Worm (Caenorhabditis elegans) whole organism, L4 larva: ENCODE measurements around the gene xpo-1.

Experiments
- F49E8.2 ChIP-seq: sonication (generic microtip); optimal IDR thresholded peaks from 2 replicates; lab custom pipeline; 2016; ENCODE audit warnings: missing compliant biosample characterization, mild to moderate bottlenecking, missing genetic modification characterization, borderline replicate concordance
- T26A8.4 ChIP-seq: fragments of 200-800 bp; sonication (Bioruptor generic); IDR thresholded peaks from 2 replicates; pipeline ENCODE4 v1.3.6; 2022; ENCODE audit warnings: missing genetic modification characterization, missing compliant biosample characterization
- Y105C5A.15 ChIP-seq: fragments of 200-800 bp; sonication (Bioruptor generic); IDR thresholded peaks from 2 replicates; pipeline ENCODE4 v1.3.6; 2022; ENCODE audit warnings: missing genetic modification characterization, missing compliant biosample characterization
- Y5F2A.4 ChIP-seq: fragments of 200-800 bp; sonication (Bioruptor generic); optimal IDR thresholded peaks from 2 replicates; lab custom pipeline; 2018; ENCODE audit warnings: mild to moderate bottlenecking, missing genetic modification characterization, missing compliant biosample characterization
- Y75B8A.6 ChIP-seq: fragments of 200-800 bp; sonication (Bioruptor generic); IDR thresholded peaks from 2 replicates; pipeline ENCODE4 v1.3.6; 2022; ENCODE audit warnings: missing genetic modification reagents, missing genetic modification characterization, missing compliant biosample characterization
- aha-1 ChIP-seq: fragments of 150-350 bp; peaks from one replicate; lab custom pipeline; 2014; ENCODE audit warnings: missing biosample characterization, missing genetic modification characterization
- attf-4 ChIP-seq: sonication (generic microtip); optimal IDR thresholded peaks from 3 replicates; lab custom pipeline; 2017; ENCODE audit warnings: missing biosample characterization, missing genetic modification characterization
- ceh-28 ChIP-seq: fragments of 150-350 bp; optimal IDR thresholded peaks from 2 replicates; lab custom pipeline; 2014; ENCODE audit warnings: missing biosample characterization, missing genetic modification reagents, missing genetic modification characterization
- ceh-82 ChIP-seq: sonication (generic microtip); optimal IDR thresholded peaks from 2 replicates; lab custom pipeline; 2017; ENCODE audit warnings: missing biosample characterization, missing genetic modification characterization
- ces-1 ChIP-seq: fragments of 150-350 bp; sonication (generic microtip); optimal IDR thresholded peaks from 4 replicates; lab custom pipeline; 2014; ENCODE audit warnings: missing biosample characterization, missing genetic modification reagents, missing genetic modification characterization
- ctbp-1 ChIP-seq: fragments of 200-800 bp; sonication (Bioruptor generic); IDR thresholded peaks from 2 replicates; pipeline ENCODE4 v1.3.6; 2022; ENCODE audit warnings: missing genetic modification reagents, missing genetic modification characterization, missing compliant biosample characterization
- dmd-6 ChIP-seq: fragments of 200-800 bp; sonication (Bioruptor generic); IDR thresholded peaks from 2 replicates; pipeline ENCODE4 v1.3.6; 2022; ENCODE audit warnings: missing genetic modification reagents, missing genetic modification characterization, missing compliant biosample characterization
- dpl-1 ChIP-seq: fragments of 150-350 bp; optimal IDR thresholded peaks from 2 replicates; lab custom pipeline; 2014; ENCODE audit warnings: missing biosample characterization, missing genetic modification reagents, missing genetic modification characterization
- dve-1 ChIP-seq: sonication (generic microtip); optimal IDR thresholded peaks from 2 replicates; lab custom pipeline; 2017; ENCODE audit warnings: antibody characterized with exemption, mild to moderate bottlenecking, missing genetic modification characterization, missing compliant biosample characterization; ENCODE audit not compliant: insufficient read depth
- egl-27 ChIP-seq: sonication (generic microtip); optimal IDR thresholded peaks from 3 replicates; lab custom pipeline; 2017; ENCODE audit warnings: missing biosample characterization, missing genetic modification reagents, missing genetic modification characterization
- fkh-10 ChIP-seq: fragments of 150-350 bp; optimal IDR thresholded peaks from 2 replicates; lab custom pipeline; 2014; ENCODE audit warnings: missing biosample characterization, missing genetic modification reagents, missing genetic modification characterization
- fos-1 ChIP-seq: fragments of 150-350 bp; optimal IDR thresholded peaks from 2 replicates; lab custom pipeline; 2014; ENCODE audit warnings: missing biosample characterization, missing genetic modification characterization
- gei-8 ChIP-seq: fragments of 200-800 bp; sonication (Bioruptor generic); optimal IDR thresholded peaks from 2 replicates; lab custom pipeline; 2018; ENCODE audit warnings: mild to moderate bottlenecking, missing genetic modification characterization, missing compliant biosample characterization
- hif-1 ChIP-seq, 2 experiments: sonication (generic microtip); optimal IDR thresholded peaks; 2 replicates each; lab custom pipeline; 2016 to 2017; ENCODE audit warnings: missing compliant biosample characterization in 2 of 2, missing genetic modification characterization in 2 of 2, missing genetic modification reagents in 2 of 2, missing genotype in 2 of 2, mild to moderate bottlenecking in 1 of 2
- hlh-11 ChIP-seq: fragments of 200-800 bp; sonication (Bioruptor generic); optimal IDR thresholded peaks from 2 replicates; lab custom pipeline; 2018; ENCODE audit warnings: mild to moderate bottlenecking, missing genetic modification characterization, missing compliant biosample characterization
- hlh-30 ChIP-seq: sonication (generic microtip); optimal IDR thresholded peaks from 2 replicates; lab custom pipeline; 2017; ENCODE audit warnings: antibody characterized with exemption, mild to moderate bottlenecking, missing genetic modification characterization, missing compliant biosample characterization; ENCODE audit not compliant: insufficient read depth
- lin-38 ChIP-seq: fragments of 200-800 bp; sonication (Bioruptor generic); IDR thresholded peaks from 2 replicates; pipeline ENCODE4 v1.3.6; 2022; ENCODE audit warnings: missing genetic modification reagents, missing genetic modification characterization, missing compliant biosample characterization
- lin-39 ChIP-seq: fragments of 150-350 bp; optimal IDR thresholded peaks from 2 replicates; lab custom pipeline; 2014; ENCODE audit warnings: missing biosample characterization, missing genetic modification reagents, missing genetic modification characterization
- lsy-2 ChIP-seq, 2 experiments: fragments of 150-350 bp in 1 of 2; sonication (generic microtip) in 1 of 2; optimal IDR thresholded peaks; 2 replicates each; lab custom pipeline; 2014 to 2017; ENCODE audit warnings: missing biosample characterization in 2 of 2, missing genetic modification characterization in 2 of 2
- madf-5 ChIP-seq, 2 experiments: fragments of 200-800 bp; sonication (Bioruptor generic); IDR thresholded peaks; 2 replicates each; pipeline ENCODE4 v1.3.6; 2022; ENCODE audit warnings: missing compliant biosample characterization in 2 of 2, missing genetic modification characterization in 2 of 2
- mdl-1 ChIP-seq, 2 experiments: fragments of 150-350 bp in 1 of 2; sonication (generic microtip) in 1 of 2; optimal IDR thresholded peaks; 2 replicates each; lab custom pipeline; 2014 to 2017; ENCODE audit warnings: missing biosample characterization in 2 of 2, missing genetic modification characterization in 2 of 2
- mdt-29 ChIP-seq: fragments of 200-800 bp; sonication (Bioruptor generic); IDR thresholded peaks from 2 replicates; pipeline ENCODE4 v1.3.6; 2022; ENCODE audit warnings: missing genetic modification reagents, missing genetic modification characterization, missing compliant biosample characterization
- mep-1 ChIP-seq: fragments of 150-350 bp; sonication (generic microtip); optimal IDR thresholded peaks from 3 replicates; lab custom pipeline; 2014; ENCODE audit warnings: missing biosample characterization, missing genetic modification characterization
- mxl-3 ChIP-seq: fragments of 200-800 bp; sonication (Bioruptor generic); optimal IDR thresholded peaks from 2 replicates; lab custom pipeline; 2018; ENCODE audit warnings: mild to moderate bottlenecking, missing genetic modification characterization, missing compliant biosample characterization
- nhr-102 ChIP-seq: sonication (generic microtip); optimal IDR thresholded peaks from 2 replicates; lab custom pipeline; 2016; ENCODE audit warnings: mild to moderate bottlenecking, missing genetic modification characterization, moderate library complexity, missing compliant biosample characterization
- nhr-11 ChIP-seq: fragments of 150-350 bp; optimal IDR thresholded peaks from 2 replicates; lab custom pipeline; 2014; ENCODE audit warnings: missing biosample characterization, missing genetic modification characterization
- nhr-237 ChIP-seq: sonication (generic microtip); optimal IDR thresholded peaks from 2 replicates; lab custom pipeline; 2017; ENCODE audit warnings: missing biosample characterization, missing genetic modification characterization
- nhr-28 ChIP-seq: fragments of 150-350 bp; optimal IDR thresholded peaks from 2 replicates; lab custom pipeline; 2014; ENCODE audit warnings: missing biosample characterization, missing genetic modification characterization
- nhr-42 ChIP-seq: fragments of 200-800 bp; sonication (Bioruptor generic); IDR thresholded peaks from 2 replicates; pipeline ENCODE4 v1.3.6; 2022; ENCODE audit warnings: missing genetic modification characterization, missing compliant biosample characterization
- nhr-48 ChIP-seq: sonication (generic microtip); optimal IDR thresholded peaks from 2 replicates; lab custom pipeline; 2016; ENCODE audit warnings: mild to moderate bottlenecking, missing genetic modification characterization, missing compliant biosample characterization
- nhr-6 ChIP-seq: fragments of 150-350 bp; optimal IDR thresholded peaks from 2 replicates; lab custom pipeline; 2014; ENCODE audit warnings: missing biosample characterization, missing genetic modification characterization
- nhr-77 ChIP-seq: fragments of 150-350 bp; optimal IDR thresholded peaks from 2 replicates; lab custom pipeline; 2014; ENCODE audit warnings: missing biosample characterization, missing genetic modification characterization
- sdz-12 ChIP-seq: fragments of 200-800 bp; sonication (Bioruptor generic); optimal IDR thresholded peaks from 2 replicates; lab custom pipeline; 2018; ENCODE audit warnings: mild to moderate bottlenecking, missing genetic modification characterization, missing compliant biosample characterization
- skn-1 ChIP-seq: fragments of 150-350 bp; optimal IDR thresholded peaks from 2 replicates; lab custom pipeline; 2014; ENCODE audit warnings: missing biosample characterization, missing genetic modification characterization
- snpc-1.2 ChIP-seq: fragments of 200-800 bp; sonication (Bioruptor generic); IDR thresholded peaks from 2 replicates; pipeline ENCODE4 v1.3.6; 2022; ENCODE audit warnings: missing genetic modification reagents, missing genetic modification characterization, missing compliant biosample characterization
- tag-97 ChIP-seq: fragments of 200-800 bp; sonication (Bioruptor generic); IDR thresholded peaks from 2 replicates; pipeline ENCODE4 v1.3.6; 2022; ENCODE audit warnings: missing genetic modification characterization, missing compliant biosample characterization
- unc-39 ChIP-seq: sonication (generic microtip); optimal IDR thresholded peaks from 2 replicates; lab custom pipeline; 2017; ENCODE audit warnings: missing biosample characterization, missing genetic modification characterization
- zag-1 ChIP-seq: fragments of 150-350 bp; optimal IDR thresholded peaks from 2 replicates; lab custom pipeline; 2014; ENCODE audit warnings: missing biosample characterization, missing genetic modification characterization
- zfp-3 ChIP-seq: fragments of 200-800 bp; sonication (Bioruptor generic); conservative IDR thresholded peaks from 2 replicates; pipeline ENCODE4 v1.3.6; 2022; ENCODE audit warnings: missing genetic modification reagents, missing genetic modification characterization, missing compliant biosample characterization
- zip-11 ChIP-seq: fragments of 200-800 bp; sonication (Bioruptor generic); IDR thresholded peaks from 2 replicates; pipeline ENCODE4 v1.3.6; 2022; ENCODE audit warnings: missing genetic modification characterization, missing compliant biosample characterization
- zip-2 ChIP-seq: fragments of 150-350 bp; optimal IDR thresholded peaks from 2 replicates; lab custom pipeline; 2014; ENCODE audit warnings: missing biosample characterization, missing genetic modification characterization
- ztf-11 ChIP-seq: fragments of 150-350 bp; optimal IDR thresholded peaks from 2 replicates; lab custom pipeline; 2014; ENCODE audit warnings: missing biosample characterization, missing genetic modification characterization

The xpo-1 gene

ce11 chrV:7814601-7815000 lies 9.7 kb downstream of the xpo-1 start, which contains the start of gene ZK742.6:
Gene ZK742.6 (minus strand): TSS chrV:7814942.
- TF ChIP-seq madf-5 (GFP tag; IDR thresholded peaks at IDR 0.05; lab: Robert Waterston, UW): no peak
- no peak for TF ChIP-seq dve-1 (tag; lab: Kevin White, UChicago)
- no peak for TF ChIP-seq unc-39 (tag; lab: Kevin White, UChicago)
- TF ChIP-seq zag-1 (tag; lab: Kevin White, UChicago): no peak
- TF ChIP-seq egl-27 (tag; lab: Kevin White, UChicago): no peak
- no peak for TF ChIP-seq hlh-30
- TF ChIP-seq nhr-102: no peak
- no peak for TF ChIP-seq nhr-6 (tag; lab: Kevin White, UChicago)
- TF ChIP-seq lsy-2 (tag; optimal IDR thresholded peaks at IDR 0.05; lab: Kevin White, UChicago): no peak
- no peak for TF ChIP-seq lin-39 (tag; lab: Kevin White, UChicago)
- no peak for TF ChIP-seq hif-1 (tag; optimal IDR thresholded peaks at IDR 0.05; lab: Kevin White, UChicago)
- no peak for TF ChIP-seq gei-8 (GFP tag; lab: Kevin White, UChicago)
- no peak for TF ChIP-seq zip-2
- TF ChIP-seq ces-1: no peak
- TF ChIP-seq mdt-29: no peak
- TF ChIP-seq nhr-42 (GFP tag; lab: Robert Waterston, UW): no peak
- TF ChIP-seq, all 104 proteins: peak for 0

ce11 chrV:7816486-7816885 lies 11.6 kb downstream of the xpo-1 start:
- TF ChIP-seq ces-1 (peak; percentile 65), fkh-10 (peak; percentile 56), attf-4 (tag; lab: Kevin White, UChicago) (no peak), ctbp-1 (GFP tag; lab: Robert Waterston, UW) (0 out of 2 replicates have a peak, but pooled peaks have one; percentile 31)

ce11 chrV:7819585-7819984 lies 14.7 kb downstream of the xpo-1 start:
- TF ChIP-seq fkh-10 (peak; percentile 19), zfp-3 (no peak)

ce11 chrV:7820270-7820669 lies 15.4 kb downstream of the xpo-1 start, which contains the start of gene lbp-4:
Gene lbp-4 (plus strand): TSS chrV:7820578.
- peak; percentile 23 for TF ChIP-seq dpl-1 (GFP tag; lab: Kevin White, UChicago)
- TF ChIP-seq fos-1: no peak
- TF ChIP-seq ceh-82 (tag; lab: Kevin White, UChicago): no peak
- TF ChIP-seq nhr-237 (tag; lab: Kevin White, UChicago): no peak
- peak; percentile 32 for TF ChIP-seq nhr-28
- no peak for TF ChIP-seq nhr-48 (tag; lab: Kevin White, UChicago)
- no peak for TF ChIP-seq snpc-1.2
- TF ChIP-seq lin-38 (GFP tag; lab: Robert Waterston, UW): peak; percentile 88
- peak; percentile 41; the same call in 1 of the 2 replicates for TF ChIP-seq dmd-6 (GFP tag; lab: Robert Waterston, UW)
- no peak for TF ChIP-seq gei-8 (GFP tag; lab: Kevin White, UChicago)
- TF ChIP-seq T26A8.4 (GFP tag; lab: Robert Waterston, UW): no peak
- no peak for TF ChIP-seq tag-97 (GFP tag; lab: Robert Waterston, UW)
- no peak for TF ChIP-seq mdl-1 (tag; optimal IDR thresholded peaks at IDR 0.05; lab: Kevin White, UChicago)
- TF ChIP-seq zfp-3: no peak
- TF ChIP-seq aha-1 (tag; lab: Kevin White, UChicago): peak; percentile 17
- TF ChIP-seq hlh-30: no peak
- no peak for TF ChIP-seq skn-1
- no peak for TF ChIP-seq F49E8.2
- no peak for TF ChIP-seq nhr-42 (GFP tag; lab: Robert Waterston, UW)
- peak; percentile 8 for TF ChIP-seq hlh-11
- no peak for TF ChIP-seq nhr-102
- no peak for TF ChIP-seq zip-11 (GFP tag; lab: Robert Waterston, UW)
- no peak for TF ChIP-seq madf-5 (GFP tag; IDR thresholded peaks at IDR 0.05; lab: Robert Waterston, UW)
- TF ChIP-seq Y5F2A.4: no peak
- no peak for TF ChIP-seq nhr-11
- no peak for TF ChIP-seq Y105C5A.15 (GFP tag; lab: Robert Waterston, UW)
- peak in 1 of 2 experiments; percentile 64 for TF ChIP-seq lsy-2 (tag; optimal IDR thresholded peaks at IDR 0.05; lab: Kevin White, UChicago)
- TF ChIP-seq nhr-77 (tag; lab: Kevin White, UChicago): peak; percentile 57
- TF ChIP-seq ztf-11 (tag; lab: Kevin White, UChicago): no peak
- TF ChIP-seq sdz-12 (GFP tag; lab: Kevin White, UChicago): no peak
- no peak for TF ChIP-seq ceh-28 (tag; lab: Kevin White, UChicago)
- no peak for TF ChIP-seq ctbp-1 (GFP tag; lab: Robert Waterston, UW)
- TF ChIP-seq mep-1 (tag; lab: Kevin White, UChicago): peak; percentile 61
- TF ChIP-seq mxl-3 (GFP tag; lab: Kevin White, UChicago): no peak
- no peak for TF ChIP-seq Y75B8A.6 (GFP tag; lab: Robert Waterston, UW)
